Fruit fly (Drosophila melanogaster) whole organism, embryonic: Measurements from ENCODE around the gene CG14664.

Experiments
- B-H1 ChIP-seq: fragments of 200-800 bp; sonication (Bioruptor generic); IDR thresholded peaks from 3 replicates; pipeline ENCODE4 v1.3.6; 2022; ENCODE audit warnings: missing biosample characterization, missing genetic modification characterization
- Bgb ChIP-seq: fragments of 200-800 bp; sonication (Bioruptor generic); IDR thresholded peaks from 2 replicates; pipeline ENCODE4 v1.3.6; 2022; ENCODE audit warnings: missing biosample characterization, missing genetic modification characterization; ENCODE audit not compliant: partially characterized antibody
- CG1024 ChIP-seq: fragments of 200-800 bp; sonication (Bioruptor generic); IDR thresholded peaks from 2 replicates; pipeline ENCODE4 v1.3.6; 2022; ENCODE audit warnings: missing biosample characterization, missing genetic modification characterization
- CG11085 ChIP-seq: fragments of 200-800 bp; sonication (Bioruptor generic); IDR thresholded peaks from 2 replicates; pipeline ENCODE4 v1.3.6; 2022; ENCODE audit warnings: missing biosample characterization, missing genetic modification characterization
- CG13296 ChIP-seq: fragments of 200-800 bp; sonication (Bioruptor generic); optimal IDR thresholded peaks from 3 replicates; lab custom pipeline; 2018; ENCODE audit warnings: missing biosample characterization, mild to moderate bottlenecking, missing genetic modification characterization
- CG1529 ChIP-seq: fragments of 200-800 bp; sonication (Bioruptor generic); optimal IDR thresholded peaks from 3 replicates; lab custom pipeline; 2018; ENCODE audit warnings: missing biosample characterization, missing genetic modification characterization
- CG17612 ChIP-seq: fragments of 200-800 bp; sonication (Bioruptor generic); IDR thresholded peaks from 2 replicates; pipeline ENCODE4 v1.3.6; 2022; ENCODE audit warnings: missing biosample characterization, missing genetic modification characterization
- CG17912 ChIP-seq: fragments of 200-800 bp; sonication (Bioruptor generic); optimal IDR thresholded peaks from 2 replicates; lab custom pipeline; 2018; ENCODE audit warnings: missing biosample characterization, mild to moderate bottlenecking, missing genetic modification characterization
- CG18619 ChIP-seq: fragments of 200-800 bp; sonication (Bioruptor generic); optimal IDR thresholded peaks from 3 replicates; lab custom pipeline; 2017; ENCODE audit warnings: missing biosample characterization, mild to moderate bottlenecking, missing genetic modification characterization
- CG2678 ChIP-seq: fragments of 200-800 bp; sonication (Bioruptor generic); optimal IDR thresholded peaks from 3 replicates; lab custom pipeline; 2019; ENCODE audit warnings: missing biosample characterization, mild to moderate bottlenecking, missing genetic modification characterization, moderate library complexity
- CG30020 ChIP-seq: fragments of 200-800 bp; optimal IDR thresholded peaks from 2 replicates; lab custom pipeline; 2019; ENCODE audit warnings: missing biosample characterization, mild to moderate bottlenecking, missing genetic modification characterization, moderate library complexity
- CG31224 ChIP-seq: fragments of 200-800 bp; sonication (Bioruptor generic); IDR thresholded peaks from 2 replicates; pipeline ENCODE4 v1.3.6; 2022; ENCODE audit warnings: missing biosample characterization, missing genetic modification characterization
- CG32767 ChIP-seq: fragments of 200-800 bp; sonication (Bioruptor generic); IDR thresholded peaks from 2 replicates; pipeline ENCODE4 v1.3.6; 2022; ENCODE audit warnings: missing biosample characterization, missing genetic modification characterization
- CG4360 ChIP-seq: fragments of 200-800 bp; sonication (Bioruptor generic); IDR thresholded peaks from 2 replicates; pipeline ENCODE4 v1.3.6; 2022; ENCODE audit warnings: missing biosample characterization, missing genetic modification characterization
- CG4617 ChIP-seq: fragments of 200-800 bp; sonication (Bioruptor generic); optimal IDR thresholded peaks from 3 replicates; lab custom pipeline; 2016; ENCODE audit warnings: missing biosample characterization, missing genetic modification characterization, borderline replicate concordance
- CG4707 ChIP-seq: fragments of 200-800 bp; sonication (Bioruptor generic); optimal IDR thresholded peaks from 2 replicates; lab custom pipeline; 2018; ENCODE audit warnings: missing biosample characterization, mild to moderate bottlenecking, missing genetic modification characterization, moderate library complexity
- CG6813 ChIP-seq: fragments of 200-800 bp; sonication (Bioruptor generic); optimal IDR thresholded peaks from 2 replicates; lab custom pipeline; 2017; ENCODE audit warnings: missing biosample characterization, missing genetic modification characterization, mild to moderate bottlenecking, moderate library complexity, missing genetic modification reagents
- CG6854 ChIP-seq: fragments of 200-800 bp; sonication (Bioruptor generic); optimal IDR thresholded peaks from 3 replicates; lab custom pipeline; 2017; ENCODE audit warnings: missing biosample characterization, mild to moderate bottlenecking, missing genetic modification characterization
- CG7357 ChIP-seq: fragments of 200-800 bp; sonication (Bioruptor generic); IDR thresholded peaks from 3 replicates; pipeline ENCODE4 v1.3.6; 2022; ENCODE audit warnings: missing biosample characterization, missing genetic modification characterization
- CG8359 ChIP-seq: fragments of 200-800 bp; sonication (Bioruptor generic); optimal IDR thresholded peaks from 2 replicates; lab custom pipeline; 2017; ENCODE audit warnings: missing biosample characterization, mild to moderate bottlenecking, missing genetic modification characterization, borderline replicate concordance
- CTCF ChIP-seq: fragments of 200-800 bp; sonication (Bioruptor generic); optimal IDR thresholded peaks from 2 replicates; lab custom pipeline; 2017; ENCODE audit warnings: missing biosample characterization, mild to moderate bottlenecking, missing genetic modification characterization, moderate library complexity
- Camta ChIP-seq: fragments of 200-800 bp; sonication (Bioruptor generic); optimal IDR thresholded peaks from 2 replicates; lab custom pipeline; 2016; ENCODE audit warnings: missing biosample characterization, missing genetic modification characterization
- CoRest ChIP-seq: fragments of 200-800 bp; sonication (Bioruptor generic); optimal IDR thresholded peaks from 3 replicates; lab custom pipeline; 2018; ENCODE audit warnings: missing biosample characterization, mild to moderate bottlenecking, missing genetic modification characterization, moderate library complexity
- ERR ChIP-seq: fragments of 200-800 bp; sonication (Bioruptor generic); optimal IDR thresholded peaks from 2 replicates; lab custom pipeline; 2016; ENCODE audit warnings: missing biosample characterization, missing genetic modification characterization
- Elba2 ChIP-seq: fragments of 200-800 bp; sonication (Bioruptor generic); optimal IDR thresholded peaks from 3 replicates; lab custom pipeline; 2016; ENCODE audit warnings: missing biosample characterization, missing genetic modification characterization
- Gsc ChIP-seq: fragments of 200-800 bp; sonication (Bioruptor generic); IDR thresholded peaks from 2 replicates; pipeline ENCODE4 v1.3.6; 2022; ENCODE audit warnings: missing biosample characterization, missing genetic modification characterization
- Hand ChIP-seq: fragments of 200-800 bp; sonication (Bioruptor generic); optimal IDR thresholded peaks from 2 replicates; lab custom pipeline; 2017; ENCODE audit warnings: mild to moderate bottlenecking, missing biosample characterization, missing genetic modification reagents, missing genetic modification characterization
- Kr ChIP-seq: fragments of 200-800 bp; sonication (Bioruptor generic); optimal IDR thresholded peaks from 2 replicates; lab custom pipeline; 2017; ENCODE audit warnings: missing biosample characterization, mild to moderate bottlenecking, missing genetic modification characterization
- MESR4 ChIP-seq: fragments of 200-800 bp; sonication (Bioruptor generic); optimal IDR thresholded peaks from 2 replicates; lab custom pipeline; 2018; ENCODE audit warnings: missing biosample characterization, mild to moderate bottlenecking, missing genetic modification characterization, moderate library complexity
- Max ChIP-seq: fragments of 200-800 bp; sonication (Bioruptor generic); optimal IDR thresholded peaks from 2 replicates; lab custom pipeline; 2016; ENCODE audit warnings: missing biosample characterization, mild to moderate bottlenecking, missing genetic modification characterization
- Mes4 ChIP-seq: fragments of 200-800 bp; sonication (Bioruptor generic); optimal IDR thresholded peaks from 2 replicates; lab custom pipeline; 2016; ENCODE audit warnings: missing biosample characterization, missing genetic modification characterization
- Sry-β ChIP-seq: fragments of 200-800 bp; sonication (Bioruptor generic); optimal IDR thresholded peaks from 2 replicates; lab custom pipeline; 2018; ENCODE audit warnings: missing biosample characterization, mild to moderate bottlenecking, missing genetic modification characterization, moderate library complexity
- Sry-δ ChIP-seq: fragments of 200-800 bp; sonication (Bioruptor generic); optimal IDR thresholded peaks from 2 replicates; lab custom pipeline; 2016; ENCODE audit warnings: missing biosample characterization, missing genetic modification characterization
- bigmax ChIP-seq: fragments of 200-800 bp; sonication (Bioruptor generic); optimal IDR thresholded peaks from 2 replicates; lab custom pipeline; 2018; ENCODE audit warnings: missing biosample characterization, mild to moderate bottlenecking, missing genetic modification characterization
- cato ChIP-seq: fragments of 200-800 bp; sonication (Bioruptor generic); optimal IDR thresholded peaks from 2 replicates; lab custom pipeline; 2016; ENCODE audit warnings: missing biosample characterization, missing genetic modification characterization, borderline replicate concordance
- cg ChIP-seq: fragments of 200-800 bp; sonication (Bioruptor generic); optimal IDR thresholded peaks from 3 replicates; lab custom pipeline; 2019; ENCODE audit warnings: missing biosample characterization, mild to moderate bottlenecking, missing genetic modification characterization, moderate library complexity
- chinmo ChIP-seq: fragments of 200-800 bp; sonication (Bioruptor generic); IDR thresholded peaks from 4 replicates; pipeline ENCODE4 v1.3.6; 2022; ENCODE audit warnings: missing biosample characterization, missing genetic modification characterization; ENCODE audit not compliant: partially characterized antibody
- dan ChIP-seq: fragments of 200-800 bp; sonication (Bioruptor generic); IDR thresholded peaks from 2 replicates; pipeline ENCODE4 v1.3.6; 2022; ENCODE audit warnings: missing biosample characterization, missing genetic modification characterization
- eve ChIP-seq, 2 experiments: fragments of >200 bp; optimal IDR thresholded peaks; 2 replicates each; lab custom pipeline; 2017; ENCODE audit warnings: missing biosample characterization in 2 of 2, missing genetic modification characterization in 2 of 2
- fd64A ChIP-seq: fragments of 200-800 bp; sonication (Bioruptor generic); optimal IDR thresholded peaks from 3 replicates; lab custom pipeline; 2018; ENCODE audit warnings: missing biosample characterization, mild to moderate bottlenecking, missing genetic modification characterization
- nerfin-1 ChIP-seq: fragments of 200-800 bp; sonication (Bioruptor generic); optimal IDR thresholded peaks from 3 replicates; lab custom pipeline; 2019; ENCODE audit warnings: missing biosample characterization, mild to moderate bottlenecking, missing genetic modification characterization, moderate library complexity
- oc ChIP-seq: fragments of 200-800 bp; sonication (Bioruptor generic); optimal IDR thresholded peaks from 2 replicates; lab custom pipeline; 2018; ENCODE audit warnings: missing biosample characterization, mild to moderate bottlenecking, missing genetic modification characterization, moderate library complexity
- peb ChIP-seq: fragments of 200-800 bp; sonication (Bioruptor generic); IDR thresholded peaks from 2 replicates; pipeline ENCODE4 v1.3.6; 2022; ENCODE audit warnings: missing biosample characterization, missing genetic modification characterization
- sd ChIP-seq: fragments of 200-800 bp; sonication (Bioruptor generic); optimal IDR thresholded peaks from 3 replicates; lab custom pipeline; 2018; ENCODE audit warnings: missing biosample characterization, mild to moderate bottlenecking, missing genetic modification characterization, moderate library complexity
- so ChIP-seq: fragments of 200-800 bp; sonication (Bioruptor generic); IDR thresholded peaks from 3 replicates; pipeline ENCODE4 v1.3.6; 2022; ENCODE audit warnings: missing biosample characterization, missing genetic modification characterization
- sr ChIP-seq: fragments of 200-800 bp; sonication (Bioruptor generic); IDR thresholded peaks from 3 replicates; pipeline ENCODE4 v1.3.6; 2022; ENCODE audit warnings: missing biosample characterization, missing genetic modification characterization
- tna ChIP-seq: fragments of 200-800 bp; sonication (Bioruptor generic); IDR thresholded peaks from 2 replicates; pipeline ENCODE4 v1.3.6; 2022; ENCODE audit warnings: missing biosample characterization, missing genetic modification characterization; ENCODE audit not compliant: partially characterized antibody
- vfl ChIP-seq: fragments of 200-800 bp; sonication (Bioruptor generic); optimal IDR thresholded peaks from 2 replicates; lab custom pipeline; 2016; ENCODE audit warnings: missing biosample characterization, missing genetic modification characterization
- zen2 ChIP-seq: fragments of 200-800 bp; sonication (Bioruptor generic); IDR thresholded peaks from 3 replicates; pipeline ENCODE4 v1.3.6; 2022; ENCODE audit warnings: missing biosample characterization, missing genetic modification characterization; ENCODE audit not compliant: partially characterized antibody

CG14664 gene

dm6 chr3R:5229458-5229857, 5.5 kb downstream of the CG14664 start (continued):
- TF ChIP-seq CG1024, result no peak
- TF ChIP-seq CG17912 (GFP tag; lab: Kevin White, UChicago), result no peak
- no peak for TF ChIP-seq CG32767 (GFP tag; lab: Robert Waterston, UW)
- TF ChIP-seq Sry-δ (GFP tag; lab: Kevin White, UChicago), result no peak
- no peak for TF ChIP-seq Sry-β
- no peak for TF ChIP-seq CG7357
- TF ChIP-seq CoRest (tag; lab: Kevin White, UChicago), result no peak
- TF ChIP-seq CG17612 (GFP tag; lab: Robert Waterston, UW), result no peak
- TF ChIP-seq CG18619, result no peak
- no peak for TF ChIP-seq dan
- peak; percentile 4 for TF ChIP-seq fd64A
- TF ChIP-seq CG6854 (GFP tag; lab: Kevin White, UChicago), result no peak

- peak; percentile 19 for TF ChIP-seq CG13296
- peak; percentile 84 for TF ChIP-seq MESR4 (GFP tag; lab: Kevin White, UChicago)
- TF ChIP-seq vfl, result no peak
- peak; percentile 93 for TF ChIP-seq CG4360 (GFP tag; lab: Robert Waterston, UW)
- peak; percentile 17 for TF ChIP-seq Elba2 (GFP tag; lab: Kevin White, UChicago)
- peak; percentile 20 for TF ChIP-seq Hand
- no peak for TF ChIP-seq CG8359 (GFP tag; lab: Kevin White, UChicago)
- TF ChIP-seq CG4617 (GFP tag; lab: Kevin White, UChicago), result peak; percentile 49
- 0 out of 2 replicates have a peak, but pooled peaks have one; percentile 10 for TF ChIP-seq tna (GFP tag; lab: Robert Waterston, UW)
- TF ChIP-seq CTCF (GFP tag; lab: Kevin White, UChicago), result no peak
- TF ChIP-seq so (GFP tag; lab: Robert Waterston, UW), result peak; percentile 21; the same call in 1 of the 3 replicates
- TF ChIP-seq sd (tag; lab: Kevin White, UChicago), result no peak
- peak; percentile 31; the same call in 1 of the 3 replicates for TF ChIP-seq sr (GFP tag; lab: Robert Waterston, UW)
- TF ChIP-seq CG31224, result peak; percentile 71
- TF ChIP-seq bigmax (GFP tag; lab: Kevin White, UChicago), result no peak
- peak; percentile 7 for TF ChIP-seq CG1529
- TF ChIP-seq CG30020, result no peak
- TF ChIP-seq oc (tag; lab: Kevin White, UChicago), result no peak
- no peak for TF ChIP-seq CG4707 (GFP tag; lab: Kevin White, UChicago)
- TF ChIP-seq Max (GFP tag; lab: Kevin White, UChicago), result no peak
- 0 out of 4 replicates have a peak, but pooled peaks have one; percentile 8 for TF ChIP-seq chinmo (GFP tag; lab: Robert Waterston, UW)
- TF ChIP-seq nerfin-1 (tag; lab: Kevin White, UChicago), result no peak
- no peak for TF ChIP-seq Kr (GFP tag; lab: Kevin White, UChicago)
- peak; percentile 78 for TF ChIP-seq cg
- TF ChIP-seq Gsc (GFP tag; lab: Robert Waterston, UW), result no peak
- TF ChIP-seq CG11085 (GFP tag; lab: Robert Waterston, UW), result no peak
These were observed 7.7 kb downstream of the CG14664 start for dm6 chr3R:5231383-5232196.

- TF ChIP-seq cato (peak; percentile 58), ERR (peak; percentile 21), zen2 (GFP tag; lab: Robert Waterston, UW) (peak; percentile 75; the same call in 1 of the 3 replicates), Camta (peak; percentile 67), Bgb (GFP tag; lab: Robert Waterston, UW) (peak; percentile 94), CG2678 (no peak), eve (GFP tag; optimal IDR thresholded peaks at IDR 0.05; lab: Kevin White, UChicago) (peak in 1 of 2 experiments; percentile 57), peb (GFP tag; lab: Robert Waterston, UW) (no peak), Mes4 (peak; percentile 16), CG6813 (GFP tag; lab: Kevin White, UChicago) (no peak), B-H1 (GFP tag; lab: Robert Waterston, UW) (peak; percentile 53)
These were observed 8.3 kb downstream of the CG14664 start, which contains the start of the genes Kat60 and Mms19 for dm6 chr3R:5232197-5232607. TSS of gene Kat60 (minus strand) at chr3R:5232209. TSS of gene Mms19 (plus strand) at chr3R:5232543.
